Fruit fly (Drosophila melanogaster) whole organism, adult: Measurements from ENCODE around the gene CG8677.

Experiments
- CG11617 ChIP-seq: fragments of 200-800 bp; sonication (Bioruptor generic); optimal IDR thresholded peaks from 2 replicates; lab custom pipeline; 2017; ENCODE audit warnings: mild to moderate bottlenecking, missing biosample characterization, missing genetic modification reagents, missing genetic modification characterization
- CG12768 ChIP-seq: fragments of 200-800 bp; sonication (Bioruptor generic); optimal IDR thresholded peaks from 2 replicates; lab custom pipeline; 2017; ENCODE audit warnings: missing biosample characterization, missing genetic modification characterization, mild to moderate bottlenecking, moderate library complexity, missing genetic modification reagents
- CG14711 ChIP-seq: fragments of 200-800 bp; sonication (Bioruptor generic); optimal IDR thresholded peaks from 2 replicates; lab custom pipeline; 2018; ENCODE audit warnings: missing biosample characterization, mild to moderate bottlenecking, missing genetic modification characterization, moderate library complexity
- CG1620 ChIP-seq: fragments of 200-800 bp; sonication (Bioruptor generic); optimal IDR thresholded peaks from 2 replicates; lab custom pipeline; 2016; ENCODE audit warnings: missing biosample characterization, missing genetic modification characterization
- CG33017 ChIP-seq: fragments of 200-800 bp; sonication (Bioruptor generic); optimal IDR thresholded peaks from 2 replicates; lab custom pipeline; 2018; ENCODE audit warnings: missing biosample characterization, mild to moderate bottlenecking, missing genetic modification characterization, moderate library complexity
- CG5204 ChIP-seq: fragments of 200-800 bp; sonication (Bioruptor generic); optimal IDR thresholded peaks from 2 replicates; lab custom pipeline; 2016; ENCODE audit warnings: missing biosample characterization, missing genetic modification characterization
- CG7045 ChIP-seq: fragments of 200-800 bp; sonication (Bioruptor generic); optimal IDR thresholded peaks from 2 replicates; lab custom pipeline; 2017; ENCODE audit warnings: missing biosample characterization, mild to moderate bottlenecking, missing genetic modification characterization
- CG7101 ChIP-seq: fragments of 200-800 bp; sonication (Bioruptor generic); optimal IDR thresholded peaks from 2 replicates; lab custom pipeline; 2018; ENCODE audit warnings: missing biosample characterization, mild to moderate bottlenecking, missing genetic modification characterization, moderate library complexity
- Clk ChIP-seq: fragments of 200-800 bp; sonication (Bioruptor generic); optimal IDR thresholded peaks from 2 replicates; lab custom pipeline; 2017; ENCODE audit warnings: missing biosample characterization, missing genetic modification characterization
- Crg-1 ChIP-seq: fragments of 200-800 bp; sonication (Bioruptor generic); optimal IDR thresholded peaks from 2 replicates; lab custom pipeline; 2016; ENCODE audit warnings: missing biosample characterization, missing genetic modification characterization
- Hr96 ChIP-seq: fragments of 200-800 bp; sonication (Bioruptor generic); optimal IDR thresholded peaks from 2 replicates; lab custom pipeline; 2016; ENCODE audit warnings: missing biosample characterization, missing genetic modification characterization
- Mnt ChIP-seq: fragments of 200-800 bp; sonication (Bioruptor generic); optimal IDR thresholded peaks from 2 replicates; lab custom pipeline; 2016; ENCODE audit warnings: missing biosample characterization, mild to moderate bottlenecking, missing genetic modification characterization
- bab1 ChIP-seq: fragments of 200-800 bp; sonication (Bioruptor generic); optimal IDR thresholded peaks from 3 replicates; lab custom pipeline; 2019; ENCODE audit warnings: missing biosample characterization, mild to moderate bottlenecking, missing genetic modification characterization, moderate library complexity
- cic ChIP-seq: fragments of 200-800 bp; sonication (Bioruptor generic); optimal IDR thresholded peaks from 2 replicates; lab custom pipeline; 2017; ENCODE audit warnings: missing biosample characterization, mild to moderate bottlenecking, missing genetic modification characterization, moderate library complexity
- cnc ChIP-seq, 2 experiments: fragments of >200 bp; optimal IDR thresholded peaks; 2 replicates each; lab custom pipeline; 2017
- kay ChIP-seq: fragments of 200-800 bp; sonication (Bioruptor generic); peaks from one replicate; lab custom pipeline; 2016; ENCODE audit warnings: missing biosample characterization, missing genetic modification characterization, borderline replicate concordance
- ovo ChIP-seq: fragments of 200-800 bp; sonication (Bioruptor generic); optimal IDR thresholded peaks from 2 replicates; lab custom pipeline; 2016; ENCODE audit warnings: missing biosample characterization, missing genetic modification characterization
- pad ChIP-seq: fragments of 200-800 bp; sonication (Bioruptor generic); optimal IDR thresholded peaks from 3 replicates; lab custom pipeline; 2017; ENCODE audit warnings: missing biosample characterization, missing genetic modification characterization, mild to moderate bottlenecking, moderate library complexity, missing genetic modification reagents
- tj ChIP-seq: fragments of 200-800 bp; sonication (Bioruptor generic); optimal IDR thresholded peaks from 3 replicates; lab custom pipeline; 2017; ENCODE audit warnings: missing biosample characterization, mild to moderate bottlenecking, missing genetic modification characterization, moderate library complexity
- toe ChIP-seq: fragments of 200-800 bp; sonication (Bioruptor generic); optimal IDR thresholded peaks from 2 replicates; lab custom pipeline; 2016; ENCODE audit warnings: missing biosample characterization, missing genetic modification characterization

CG8677 gene

dm6 chr2L:21243964-21244466 lies 22.9 kb downstream of the CG8677 start:
- TF ChIP-seq CG7045 (no peak), CG12768 (no peak), pad (GFP tag; lab: Kevin White, UChicago) (no peak), tj (peak; percentile 67)

DNA sequence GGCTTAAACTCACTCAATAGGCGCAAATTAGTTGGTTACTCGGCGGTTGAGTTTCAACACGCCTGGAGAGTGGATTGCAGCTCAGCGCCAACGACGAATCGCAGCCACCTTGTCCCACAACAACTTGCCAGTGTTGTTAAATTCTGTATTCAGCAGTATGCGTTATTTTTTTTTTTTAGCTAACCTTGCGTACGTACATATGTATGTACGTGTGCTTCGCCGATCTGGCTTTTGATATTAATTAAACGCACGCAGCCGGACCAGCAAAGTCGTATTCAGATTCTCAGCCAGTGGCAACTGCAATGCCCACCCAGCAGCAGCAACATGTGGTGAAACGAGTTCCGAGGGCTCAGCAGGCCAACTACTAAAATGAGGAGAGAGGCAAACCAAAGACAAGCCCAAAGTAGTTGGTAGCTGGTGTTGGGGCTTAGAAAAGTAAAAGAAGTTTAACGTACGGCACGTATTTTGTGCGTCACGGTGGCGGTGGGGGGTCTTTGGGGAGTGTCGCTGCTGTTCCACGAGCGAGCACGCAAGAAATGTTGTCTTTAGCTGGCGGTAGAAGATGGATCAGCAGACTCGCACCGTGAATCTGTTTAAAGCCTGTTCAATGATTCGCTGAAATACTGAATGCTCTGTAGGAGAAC lies 24.1 kb downstream of the CG8677 start:
- TF ChIP-seq CG33017 (tag; lab: Kevin White, UChicago) = no peak

dm6 chr2L:21246687-21247086 lies 25.6 kb downstream of the CG8677 start:
- no peak for TF ChIP-seq Hr96
- TF ChIP-seq toe (GFP tag; lab: Kevin White, UChicago) = no peak
- TF ChIP-seq Crg-1 (GFP tag; lab: Kevin White, UChicago) = no peak
- no peak for TF ChIP-seq cic (GFP tag; lab: Kevin White, UChicago)
- TF ChIP-seq ovo (GFP tag; lab: Kevin White, UChicago) = no peak
- no peak for TF ChIP-seq tj
- TF ChIP-seq CG7101 (tag; lab: Kevin White, UChicago) = no peak
- no peak for TF ChIP-seq pad (GFP tag; lab: Kevin White, UChicago)
- no peak for TF ChIP-seq CG14711
- no peak for TF ChIP-seq CG5204 (GFP tag; lab: Kevin White, UChicago)
- no peak for TF ChIP-seq kay (GFP tag; lab: Kevin White, UChicago)
- TF ChIP-seq bab1 (GFP tag; lab: Kevin White, UChicago) = no peak
- TF ChIP-seq Clk = no peak
- TF ChIP-seq CG1620 (GFP tag; lab: Kevin White, UChicago) = no peak

- no peak for TF ChIP-seq CG5204 (GFP tag; lab: Kevin White, UChicago)
- no peak for TF ChIP-seq Crg-1 (GFP tag; lab: Kevin White, UChicago)
- TF ChIP-seq tj = no peak
- TF ChIP-seq CG7101 (tag; lab: Kevin White, UChicago) = no peak
- no peak for TF ChIP-seq Clk
Measured at dm6 chr2L:21247967-21248366, 26.9 kb downstream of the CG8677 start.

DNA sequence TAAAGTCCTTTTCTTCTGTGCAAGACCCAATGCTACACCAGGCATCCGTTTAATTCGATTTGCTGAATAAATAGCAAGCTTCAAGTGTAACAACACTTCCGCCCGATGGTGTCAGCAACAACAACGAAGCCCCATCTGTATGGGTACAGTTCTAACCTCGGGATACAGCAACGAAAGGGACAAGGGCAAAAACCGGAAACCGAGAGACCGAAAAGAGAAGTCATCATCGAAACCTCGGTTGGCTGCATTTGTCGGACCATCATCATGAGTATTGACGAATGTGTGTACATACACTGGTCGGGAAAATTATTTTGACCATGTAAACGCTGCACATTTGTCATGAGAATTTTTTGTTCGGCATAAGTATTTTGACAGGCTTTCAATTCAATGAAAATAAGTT lies 27.8 kb downstream of the CG8677 start:
- no peak for TF ChIP-seq cnc (optimal IDR thresholded peaks at IDR 0.05; lab: Kevin White, UChicago)
- TF ChIP-seq tj = no peak

dm6 chr2L:21250519-21251336 lies 29.6 kb downstream of the CG8677 start:
- TF ChIP-seq cnc (optimal IDR thresholded peaks at IDR 0.05; lab: Kevin White, UChicago) (no peak), cic (GFP tag; lab: Kevin White, UChicago) (peak; percentile 58), toe (GFP tag; lab: Kevin White, UChicago) (no peak), CG12768 (no peak), tj (peak; percentile 60), Mnt (peak; percentile 18), pad (GFP tag; lab: Kevin White, UChicago) (peak; percentile 22)

DNA sequence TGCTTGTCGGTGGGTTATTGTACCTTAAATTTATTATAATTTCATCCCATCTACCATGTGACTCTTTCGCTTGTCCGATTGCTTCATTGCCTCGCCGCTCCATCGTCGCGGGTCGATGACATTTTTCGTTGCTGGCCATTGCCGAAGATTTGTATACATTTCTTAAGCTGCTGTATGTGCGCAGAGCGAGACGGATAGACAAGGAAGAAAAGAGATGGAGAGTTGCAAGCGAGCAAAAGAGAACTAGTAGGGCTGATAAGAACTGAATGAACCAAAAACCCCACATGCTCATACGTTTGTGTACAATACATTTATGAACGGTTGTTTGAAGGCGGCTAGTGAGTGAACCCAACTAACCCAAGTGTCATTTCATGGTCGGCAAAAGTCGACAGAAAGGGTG lies 30.6 kb downstream of the CG8677 start:
- TF ChIP-seq ovo (GFP tag; lab: Kevin White, UChicago) (no peak), toe (GFP tag; lab: Kevin White, UChicago) (no peak), Hr96 (no peak), CG11617 (GFP tag; lab: Kevin White, UChicago) (no peak), CG1620 (GFP tag; lab: Kevin White, UChicago) (no peak), CG12768 (no peak), cic (GFP tag; lab: Kevin White, UChicago) (no peak)

dm6 chr2L:21259008-21259407 lies 37.9 kb downstream of the CG8677 start:
- TF ChIP-seq kay (GFP tag; lab: Kevin White, UChicago) = peak; percentile 90
- no peak for TF ChIP-seq CG7101 (tag; lab: Kevin White, UChicago)
